Worm (Caenorhabditis elegans) whole organism, L2 larva: ENCODE data around the gene ZC250.4.

Source experiments
- R02D3.7 ChIP-seq: fragments of 150-350 bp; optimal IDR thresholded peaks from 2 replicates; lab custom pipeline; 2014; ENCODE audit warnings: missing biosample characterization, missing genetic modification characterization
- ZK546.5 ChIP-seq: sonication (generic microtip); optimal IDR thresholded peaks from 2 replicates; lab custom pipeline; 2017; ENCODE audit warnings: missing biosample characterization, missing genetic modification characterization
- ama-1 ChIP-seq: fragments of 150-350 bp; optimal IDR thresholded peaks from 2 replicates; lab custom pipeline; 2018; ENCODE audit warnings: inconsistent platforms
- ceh-82 ChIP-seq: fragments of 150-350 bp; optimal IDR thresholded peaks from 2 replicates; lab custom pipeline; 2014; ENCODE audit warnings: missing biosample characterization, missing genetic modification characterization
- dmd-4 ChIP-seq: sonication (generic microtip); optimal IDR thresholded peaks from 2 replicates; lab custom pipeline; 2017; ENCODE audit warnings: missing biosample characterization, missing genetic modification characterization
- egl-27 ChIP-seq: sonication (generic microtip); optimal IDR thresholded peaks from 3 replicates; lab custom pipeline; 2017; ENCODE audit warnings: missing biosample characterization, missing genetic modification reagents, missing genetic modification characterization
- fos-1 ChIP-seq: fragments of 150-350 bp; optimal IDR thresholded peaks from 2 replicates; lab custom pipeline; 2014; ENCODE audit warnings: missing biosample characterization, missing genetic modification characterization
- lsy-2 ChIP-seq, 2 experiments: fragments of 150-350 bp in 1 of 2; sonication (generic microtip) in 1 of 2; optimal IDR thresholded peaks; 2 replicates each; lab custom pipeline; 2014 to 2017; ENCODE audit warnings: missing biosample characterization in 2 of 2, missing genetic modification characterization in 2 of 2
- mdl-1 ChIP-seq, 2 experiments: fragments of 150-350 bp in 1 of 2; sonication (generic microtip) in 1 of 2; optimal IDR thresholded peaks; 2 replicates each; lab custom pipeline; 2017; ENCODE audit warnings: missing biosample characterization in 2 of 2, missing genetic modification characterization in 2 of 2
- nhr-12 ChIP-seq: fragments of 150-350 bp; optimal IDR thresholded peaks from 2 replicates; lab custom pipeline; 2014; ENCODE audit warnings: missing biosample characterization, missing genetic modification characterization
- nhr-25 ChIP-seq: fragments of 150-350 bp; sonication (generic microtip); optimal IDR thresholded peaks from 3 replicates; lab custom pipeline; 2014; ENCODE audit warnings: missing biosample characterization, missing genetic modification characterization
- sma-9 ChIP-seq, 2 experiments: fragments of 150-350 bp in 1 of 2; sonication (generic microtip) in 1 of 2; optimal IDR thresholded peaks; 2 replicates each; lab custom pipeline; 2014 to 2016; ENCODE audit warnings: missing genetic modification characterization in 2 of 2, mild to moderate bottlenecking in 1 of 2, missing biosample characterization in 1 of 2, missing compliant biosample characterization in 1 of 2, missing genetic modification reagents in 1 of 2, moderate library complexity in 1 of 2
- snpc-4 ChIP-seq: fragments of 150-350 bp; optimal IDR thresholded peaks from 2 replicates; lab custom pipeline; 2014; ENCODE audit warnings: missing biosample characterization, missing genetic modification characterization
- unc-55 ChIP-seq: fragments of 150-350 bp; sonication (generic microtip); optimal IDR thresholded peaks from 3 replicates; lab custom pipeline; 2014; ENCODE audit warnings: missing biosample characterization, missing genetic modification reagents, missing genetic modification characterization

ce11 chrV:5790497-5791280 is 22.2 kb downstream of the ZC250.4 start, which contains the start of the genes nhr-142 and F44E7.9:
- TF ChIP-seq fos-1 (tag; lab: Kevin White, UChicago) (peak; percentile 66), R02D3.7 (tag; lab: Kevin White, UChicago) (peak; percentile 7), unc-55 (GFP tag; lab: Kevin White, UChicago) (peak; percentile 90), egl-27 (tag; lab: Kevin White, UChicago) (peak; percentile 47), nhr-25 (tag; lab: Kevin White, UChicago) (peak; percentile 70), mdl-1 (tag; optimal IDR thresholded peaks at IDR 0.05; lab: Kevin White, UChicago) (peak in 1 of 2 experiments; percentile 29), ZK546.5 (tag; lab: Kevin White, UChicago) (no peak), snpc-4 (tag; lab: Kevin White, UChicago) (peak; percentile 30), dmd-4 (no peak), nhr-12 (no peak), ama-1 (lab: Kevin White, UChicago) (no peak), sma-9 (GFP tag; optimal IDR thresholded peaks at IDR 0.05; lab: Kevin White, UChicago) (peak; percentile 91), sma-9 (tag; optimal IDR thresholded peaks at IDR 0.05; lab: Kevin White, UChicago) (no peak), ceh-82 (tag; lab: Kevin White, UChicago) (peak; percentile 63), lsy-2 (tag; optimal IDR thresholded peaks at IDR 0.05; lab: Kevin White, UChicago) (peak; percentile 73 to 91)
